Worm (Caenorhabditis elegans): Measurements from ENCODE around the gene K03D3.5.

The K03D3.5 gene

DNA sequence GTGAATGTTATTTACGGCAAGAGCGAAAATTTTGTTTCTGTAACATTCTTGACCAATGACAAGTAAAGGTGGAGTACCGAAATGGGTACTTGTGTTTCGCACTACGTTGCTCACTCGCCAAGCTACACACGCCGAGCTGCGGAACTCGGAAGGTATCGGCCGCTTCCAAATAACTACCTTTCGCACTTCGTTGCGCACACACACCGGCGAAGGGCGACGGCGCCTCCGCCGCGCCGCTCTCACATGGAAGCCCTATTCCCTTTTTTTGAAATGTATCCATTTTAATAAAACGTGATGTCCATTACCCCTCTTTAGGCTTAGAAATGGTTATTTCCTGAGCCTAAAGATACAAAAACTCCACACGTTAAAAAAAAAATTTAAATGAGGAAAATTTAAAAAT, 13.4 kb downstream of the K03D3.5 start:
- TF ChIP-seq zfp-3 (GFP tag; conservative IDR thresholded peaks at IDR 0.05), result no peak
- TF ChIP-seq snpc-1.2 (GFP tag; IDR thresholded peaks at IDR 0.05), result peak; percentile 83
- TF ChIP-seq duxl-1 (tag; optimal IDR thresholded peaks at IDR 0.05; ENCODE audit: poor library complexity), result no peak
- no peak; the same call in 1 of the 2 replicates for TF ChIP-seq set-16 (GFP tag; IDR thresholded peaks at IDR 0.05)
- 0 out of 2 replicates have a peak, but pooled peaks have one; percentile 47 for TF ChIP-seq egl-43 (GFP tag; IDR thresholded peaks at IDR 0.05)
- no peak for TF ChIP-seq mdt-29 (GFP tag; IDR thresholded peaks at IDR 0.05)

DNA sequence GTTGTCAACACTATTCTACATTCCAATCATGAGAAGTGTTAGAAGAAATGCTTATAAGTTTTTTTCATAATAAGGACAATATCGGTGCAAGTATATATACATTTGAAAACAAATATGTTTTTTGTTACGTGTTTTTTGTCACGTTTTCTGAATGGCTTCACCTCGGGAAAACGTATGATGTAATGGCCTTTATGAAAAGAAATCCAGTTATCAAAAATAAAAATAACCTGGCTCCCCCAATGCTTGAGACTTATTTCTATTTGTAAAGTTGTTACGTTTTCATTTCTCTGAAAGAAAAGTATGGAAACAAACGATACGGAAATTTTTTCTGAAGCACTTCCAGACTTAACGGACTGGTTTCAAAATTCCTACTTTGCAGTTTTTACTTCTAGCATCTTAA, 21.5 kb downstream of the K03D3.5 start, which contains the start of gene srz-72:
TSS of gene srz-72 (plus strand) at position 301 of the 400 bp plus-strand sequence.
- TF ChIP-seq nhr-76 (tag; optimal IDR thresholded peaks at IDR 0.05) (no peak), hlh-30 (tag; optimal IDR thresholded peaks at IDR 0.05; ENCODE audit: insufficient read depth) (no peak), zip-2 (tag; optimal IDR thresholded peaks at IDR 0.05) (no peak), set-16 (GFP tag; IDR thresholded peaks at IDR 0.05) (no peak), F26F4.8 (GFP tag; conservative IDR thresholded peaks at IDR 0.05) (no peak), dve-1 (tag; optimal IDR thresholded peaks at IDR 0.05; ENCODE audit: insufficient read depth) (no peak), zip-11 (GFP tag; IDR thresholded peaks at IDR 0.05) (no peak), zag-1 (tag; optimal IDR thresholded peaks at IDR 0.05) (no peak), ztf-7 (tag; optimal IDR thresholded peaks at IDR 0.05) (no peak), zfp-3 (GFP tag; conservative IDR thresholded peaks at IDR 0.05) (no peak), R02D3.7 (tag; optimal IDR thresholded peaks at IDR 0.05) (no peak), pha-4 (GFP tag; IDR thresholded peaks at IDR 0.05) (no peak), pha-4 (tag; optimal IDR thresholded peaks at IDR 0.05) (no peak), ZK546.5 (tag; optimal IDR thresholded peaks at IDR 0.05) (no peak), tra-1 (GFP tag; IDR thresholded peaks at IDR 0.05) (no peak), duxl-1 (tag; optimal IDR thresholded peaks at IDR 0.05; ENCODE audit: poor library complexity) (no peak), lir-3 (tag; optimal IDR thresholded peaks at IDR 0.05) (no peak), ZK337.2 (GFP tag; IDR thresholded peaks at IDR 0.05) (no peak), nhr-6 (tag; optimal IDR thresholded peaks at IDR 0.05) (no peak), arid-1 (GFP tag; conservative IDR thresholded peaks at IDR 0.05) (no peak)

DNA sequence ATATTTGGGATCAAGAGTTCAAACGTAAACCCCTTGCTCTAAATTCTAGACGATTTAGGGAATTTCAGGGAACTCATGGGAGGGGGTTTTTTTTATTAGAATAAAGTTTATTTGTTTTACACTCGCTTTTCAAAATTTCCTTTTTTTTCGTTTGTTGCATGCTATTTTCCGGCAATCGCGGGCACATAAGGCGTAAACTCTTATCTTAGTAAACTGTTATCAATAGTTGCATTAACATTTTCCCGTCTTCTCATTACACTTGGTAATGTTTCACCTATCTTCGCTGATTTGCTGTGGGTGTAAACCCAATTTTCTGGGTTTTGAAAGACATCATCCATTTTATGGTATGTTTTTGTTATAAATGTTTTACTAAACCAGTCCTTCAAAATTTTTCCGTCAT, 26.4 kb downstream of the K03D3.5 start:
- TF ChIP-seq madf-9 (GFP tag; conservative IDR thresholded peaks at IDR 0.05) (no peak), hlh-30 (tag; optimal IDR thresholded peaks at IDR 0.05; ENCODE audit: insufficient read depth) (no peak), lin-38 (GFP tag; IDR thresholded peaks at IDR 0.05) (no peak), daf-16 (GFP tag; optimal IDR thresholded peaks at IDR 0.05) (no peak), daf-16 (tag; optimal IDR thresholded peaks at IDR 0.05) (peak; percentile 69), pqm-1 (tag; optimal IDR thresholded peaks at IDR 0.05) (peak; percentile 68), nhr-111 (GFP tag; optimal IDR thresholded peaks at IDR 0.05) (no peak), ceh-28 (tag; optimal IDR thresholded peaks at IDR 0.05) (no peak)

DNA sequence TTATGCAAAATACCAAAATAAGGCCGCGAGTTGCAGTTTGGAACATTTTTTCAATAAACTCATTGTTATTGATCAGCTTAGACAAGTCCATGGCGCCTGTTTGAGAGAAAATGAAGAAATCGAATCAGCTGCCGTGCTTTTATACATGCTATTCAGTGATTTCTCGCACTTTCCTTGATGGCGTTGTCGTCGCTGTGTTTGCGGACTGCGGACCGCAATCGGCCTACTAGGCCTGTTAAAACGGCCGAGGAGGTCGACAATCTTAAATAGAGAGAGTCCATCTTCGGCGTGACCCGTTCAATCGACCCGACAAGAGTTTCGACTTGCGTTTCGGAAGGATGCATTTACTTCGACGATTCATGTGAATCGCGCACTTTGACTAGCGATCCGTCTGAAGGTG, 29.6 kb downstream of the K03D3.5 start, which contains the start of gene srz-75:
TSS of gene srz-75 (minus strand) at position 101 of the 400 bp plus-strand sequence.
- TF ChIP-seq unc-62 (GFP tag; optimal IDR thresholded peaks at IDR 0.05 in 1 of 2) (peak in 1 of 2 experiments; percentile 77), unc-62 (tag; optimal IDR thresholded peaks at IDR 0.05) (no peak), spr-1 (tag; optimal IDR thresholded peaks at IDR 0.05) (no peak), aha-1 (tag) (peak; percentile 64), dpl-1 (GFP tag; optimal IDR thresholded peaks at IDR 0.05) (no peak)

DNA sequence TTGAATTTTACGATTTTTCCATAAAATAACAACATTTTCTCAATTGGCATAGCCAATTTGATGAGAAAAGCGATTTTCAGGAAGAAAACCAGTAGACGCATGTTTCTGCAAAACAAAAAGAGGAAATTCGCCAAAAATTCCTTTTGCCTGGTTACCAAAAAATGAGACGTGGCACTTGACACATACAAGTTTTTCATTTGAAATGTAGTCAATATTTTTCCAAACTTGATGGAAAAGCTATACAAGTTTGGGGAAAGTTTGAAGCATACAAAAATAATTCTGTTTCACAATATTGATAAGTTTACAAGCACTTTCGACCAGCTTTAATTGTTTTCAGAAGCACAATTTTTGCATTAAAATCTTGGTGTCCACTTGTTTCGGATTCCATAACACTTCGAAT, 39.7 kb downstream of the K03D3.5 start, which contains the start of gene clec-191:
TSS of gene clec-191 (minus strand) at position 101 of the 400 bp plus-strand sequence.
- TF ChIP-seq Y75B8A.6 (GFP tag; IDR thresholded peaks at IDR 0.05), result no peak
- no peak for TF ChIP-seq lin-13 (GFP tag; optimal IDR thresholded peaks at IDR 0.05)
- TF ChIP-seq rbr-2 (tag; optimal IDR thresholded peaks at IDR 0.05), result no peak
- no peak for TF ChIP-seq lin-29 (GFP tag; IDR thresholded peaks at IDR 0.05)
- no peak for TF ChIP-seq R02D3.7 (tag; optimal IDR thresholded peaks at IDR 0.05)
- no peak for TF ChIP-seq hif-1 (tag; optimal IDR thresholded peaks at IDR 0.05)
